Fruit fly (Drosophila melanogaster): ENCODE results near the gene CG14086.

CG14086 gene

DNA sequence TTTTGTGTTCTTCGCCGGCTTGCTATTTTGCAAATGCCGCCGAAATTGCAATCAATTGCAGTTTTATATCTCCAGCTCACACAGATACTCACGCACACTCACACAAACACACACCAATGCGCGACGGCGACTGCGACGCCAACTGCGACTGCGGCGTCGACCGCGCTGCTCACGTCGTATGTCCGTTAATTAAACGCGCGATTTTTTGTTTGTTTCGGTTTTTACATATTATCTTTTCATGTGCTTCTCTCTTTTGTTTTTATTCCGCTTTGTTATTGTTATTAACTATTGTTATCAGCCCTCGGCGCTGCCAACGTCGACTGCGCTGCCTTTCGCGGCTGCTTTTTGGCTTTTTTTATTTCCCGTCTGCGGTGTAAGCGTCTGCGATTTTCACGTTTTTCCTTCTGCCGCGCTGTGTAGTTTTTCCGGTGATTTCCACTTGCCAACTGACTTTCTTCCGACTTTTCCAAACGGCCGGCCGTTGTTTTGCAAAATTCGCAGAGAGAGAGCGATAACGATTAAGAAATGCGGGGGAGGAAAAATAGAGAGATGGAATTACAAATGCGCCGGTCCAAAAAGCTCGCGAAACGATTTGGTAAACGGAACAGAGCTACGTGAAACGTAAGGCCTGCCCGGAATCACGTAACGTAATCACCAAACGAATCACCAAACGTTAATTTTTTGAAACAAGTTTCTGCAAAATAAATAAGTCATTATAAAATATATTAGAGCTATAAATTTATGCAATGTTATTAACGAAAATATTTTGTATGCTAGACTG, 40.5 kb upstream of the CG14086 start, which contains the start of gene fz2:
Gene fz2 (minus strand): TSS at position 452 of the 781 bp plus-strand sequence.
- no peak for TF ChIP-seq CG33017 (tag; optimal IDR thresholded peaks at IDR 0.05)
- no peak for TF ChIP-seq pad (GFP tag; optimal IDR thresholded peaks at IDR 0.05)
- TF ChIP-seq ovo (GFP tag; optimal IDR thresholded peaks at IDR 0.05) = no peak
- no peak for TF ChIP-seq CG14711 (tag; optimal IDR thresholded peaks at IDR 0.05)
- TF ChIP-seq CG5204 (GFP tag; optimal IDR thresholded peaks at IDR 0.05) = no peak
- TF ChIP-seq CG12768 (GFP tag; optimal IDR thresholded peaks at IDR 0.05) = no peak
- no peak for TF ChIP-seq CG11617 (GFP tag; optimal IDR thresholded peaks at IDR 0.05)
- peak; percentile 91 for TF ChIP-seq kay (GFP tag; ENCODE audit: borderline replicate concordance)
- TF ChIP-seq Mnt (GFP tag; optimal IDR thresholded peaks at IDR 0.05) = no peak
- TF ChIP-seq toe (GFP tag; optimal IDR thresholded peaks at IDR 0.05) = no peak
- peak; percentile 21 for TF ChIP-seq bab1 (GFP tag; optimal IDR thresholded peaks at IDR 0.05)
- no peak for TF ChIP-seq Crg-1 (GFP tag; optimal IDR thresholded peaks at IDR 0.05)
- peak; percentile 11 for TF ChIP-seq tj (GFP tag; optimal IDR thresholded peaks at IDR 0.05)
- no peak for TF ChIP-seq Clk (GFP tag; optimal IDR thresholded peaks at IDR 0.05)
- TF ChIP-seq cic (GFP tag; optimal IDR thresholded peaks at IDR 0.05) = peak; percentile 13
- TF ChIP-seq cnc (optimal IDR thresholded peaks at IDR 0.05) = no peak
- no peak for TF ChIP-seq Hr96 (GFP tag; optimal IDR thresholded peaks at IDR 0.05)
- TF ChIP-seq CG7045 (GFP tag; optimal IDR thresholded peaks at IDR 0.05) = no peak
- TF ChIP-seq CG1620 (GFP tag; optimal IDR thresholded peaks at IDR 0.05) = no peak
- no peak for TF ChIP-seq CG7101 (tag; optimal IDR thresholded peaks at IDR 0.05)

DNA sequence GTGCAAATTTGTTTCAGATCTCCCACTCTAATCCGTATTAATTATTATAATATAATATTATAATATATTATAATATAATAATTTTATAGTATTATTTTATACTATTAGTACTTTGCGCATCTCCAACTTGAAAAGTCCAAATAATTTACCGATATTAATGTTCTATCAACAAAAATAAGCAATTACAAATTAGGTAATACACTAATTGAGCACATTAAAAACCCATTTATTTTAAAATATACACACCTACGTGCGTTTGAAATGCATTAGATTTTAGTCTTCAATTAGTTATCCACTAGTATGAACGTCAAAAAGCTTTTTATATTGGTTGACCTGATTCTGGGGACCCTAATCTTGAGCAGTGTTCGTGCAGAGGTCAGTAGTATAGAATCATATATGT, 39.5 kb upstream of the CG14086 start, which contains the start of gene CG33647:
Gene CG33647 (plus strand): TSS at position 301 of the 400 bp plus-strand sequence.
- TF ChIP-seq CG33017 (tag; optimal IDR thresholded peaks at IDR 0.05) (no peak), CG12768 (GFP tag; optimal IDR thresholded peaks at IDR 0.05) (no peak), pad (GFP tag; optimal IDR thresholded peaks at IDR 0.05) (no peak), toe (GFP tag; optimal IDR thresholded peaks at IDR 0.05) (no peak), cnc (optimal IDR thresholded peaks at IDR 0.05) (no peak), kay (GFP tag; ENCODE audit: borderline replicate concordance) (no peak), Hr96 (GFP tag; optimal IDR thresholded peaks at IDR 0.05) (no peak), ovo (GFP tag; optimal IDR thresholded peaks at IDR 0.05) (no peak), Crg-1 (GFP tag; optimal IDR thresholded peaks at IDR 0.05) (no peak), tj (GFP tag; optimal IDR thresholded peaks at IDR 0.05) (no peak), CG1620 (GFP tag; optimal IDR thresholded peaks at IDR 0.05) (no peak), bab1 (GFP tag; optimal IDR thresholded peaks at IDR 0.05) (no peak), Mnt (GFP tag; optimal IDR thresholded peaks at IDR 0.05) (no peak), CG14711 (tag; optimal IDR thresholded peaks at IDR 0.05) (no peak), CG11617 (GFP tag; optimal IDR thresholded peaks at IDR 0.05) (no peak), Clk (GFP tag; optimal IDR thresholded peaks at IDR 0.05) (no peak), CG7045 (GFP tag; optimal IDR thresholded peaks at IDR 0.05) (no peak), CG5204 (GFP tag; optimal IDR thresholded peaks at IDR 0.05) (no peak)

DNA sequence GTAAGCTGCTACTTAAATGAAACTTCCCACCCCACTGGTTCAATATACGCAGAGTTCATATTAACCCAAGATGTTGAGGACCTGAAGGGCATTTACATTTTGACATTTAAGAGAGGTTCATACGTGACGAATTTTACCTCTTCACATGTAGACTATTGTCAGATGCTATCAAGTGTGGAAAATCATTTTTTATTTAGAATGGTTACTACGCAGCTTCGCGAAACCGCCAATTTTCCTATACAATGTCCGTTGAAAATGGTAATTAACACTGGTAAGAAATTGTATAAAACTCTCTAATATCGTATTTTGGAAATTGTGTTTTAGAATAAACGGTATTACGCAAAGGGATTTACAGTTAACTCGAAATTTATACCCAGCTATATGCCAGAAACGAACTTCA, 39.0 kb upstream of the CG14086 start:
- no peak for TF ChIP-seq Hr96 (GFP tag; optimal IDR thresholded peaks at IDR 0.05)
- no peak for TF ChIP-seq CG7045 (GFP tag; optimal IDR thresholded peaks at IDR 0.05)
- TF ChIP-seq CG33017 (tag; optimal IDR thresholded peaks at IDR 0.05) = no peak
- TF ChIP-seq toe (GFP tag; optimal IDR thresholded peaks at IDR 0.05) = no peak
- TF ChIP-seq tj (GFP tag; optimal IDR thresholded peaks at IDR 0.05) = no peak
- no peak for TF ChIP-seq CG12768 (GFP tag; optimal IDR thresholded peaks at IDR 0.05)
- no peak for TF ChIP-seq cnc (optimal IDR thresholded peaks at IDR 0.05)
- TF ChIP-seq bab1 (GFP tag; optimal IDR thresholded peaks at IDR 0.05) = no peak
- TF ChIP-seq Mnt (GFP tag; optimal IDR thresholded peaks at IDR 0.05) = no peak
- no peak for TF ChIP-seq CG7101 (tag; optimal IDR thresholded peaks at IDR 0.05)
- TF ChIP-seq Clk (GFP tag; optimal IDR thresholded peaks at IDR 0.05) = no peak
- TF ChIP-seq CG1620 (GFP tag; optimal IDR thresholded peaks at IDR 0.05) = no peak
- no peak for TF ChIP-seq pad (GFP tag; optimal IDR thresholded peaks at IDR 0.05)
- TF ChIP-seq CG5204 (GFP tag; optimal IDR thresholded peaks at IDR 0.05) = no peak
- no peak for TF ChIP-seq Crg-1 (GFP tag; optimal IDR thresholded peaks at IDR 0.05)
- TF ChIP-seq cic (GFP tag; optimal IDR thresholded peaks at IDR 0.05) = no peak
- no peak for TF ChIP-seq CG11617 (GFP tag; optimal IDR thresholded peaks at IDR 0.05)

DNA sequence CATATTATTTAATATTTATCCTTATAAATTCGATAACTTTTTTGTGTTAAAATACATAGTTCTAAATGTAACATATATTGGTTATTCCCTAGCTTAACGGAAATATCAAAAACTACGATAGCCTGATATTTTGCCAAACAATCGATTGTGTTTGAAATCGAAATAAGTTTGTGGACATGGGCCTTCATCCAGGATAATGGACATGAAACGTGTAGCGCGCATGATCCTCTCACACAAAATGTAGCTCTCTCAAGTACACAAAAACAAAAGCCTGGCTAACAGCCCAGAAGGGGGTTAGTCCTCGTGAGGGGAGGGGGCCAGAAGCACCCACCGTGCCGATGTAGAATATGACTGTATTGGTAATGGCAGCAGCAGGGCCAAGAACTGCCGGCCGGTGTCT, 37.8 kb upstream of the CG14086 start:
- TF ChIP-seq tj (GFP tag; optimal IDR thresholded peaks at IDR 0.05) (no peak), cic (GFP tag; optimal IDR thresholded peaks at IDR 0.05) (no peak), CG1620 (GFP tag; optimal IDR thresholded peaks at IDR 0.05) (no peak), CG11617 (GFP tag; optimal IDR thresholded peaks at IDR 0.05) (no peak), CG5204 (GFP tag; optimal IDR thresholded peaks at IDR 0.05) (no peak), Mnt (GFP tag; optimal IDR thresholded peaks at IDR 0.05) (no peak), CG7101 (tag; optimal IDR thresholded peaks at IDR 0.05) (no peak), bab1 (GFP tag; optimal IDR thresholded peaks at IDR 0.05) (no peak), CG33017 (tag; optimal IDR thresholded peaks at IDR 0.05) (no peak), kay (GFP tag; ENCODE audit: borderline replicate concordance) (no peak), CG12768 (GFP tag; optimal IDR thresholded peaks at IDR 0.05) (no peak), CG14711 (tag; optimal IDR thresholded peaks at IDR 0.05) (no peak), pad (GFP tag; optimal IDR thresholded peaks at IDR 0.05) (no peak), ovo (GFP tag; optimal IDR thresholded peaks at IDR 0.05) (no peak), toe (GFP tag; optimal IDR thresholded peaks at IDR 0.05) (no peak), CG7045 (GFP tag; optimal IDR thresholded peaks at IDR 0.05) (no peak), Crg-1 (GFP tag; optimal IDR thresholded peaks at IDR 0.05) (no peak), Hr96 (GFP tag; optimal IDR thresholded peaks at IDR 0.05) (no peak)

DNA sequence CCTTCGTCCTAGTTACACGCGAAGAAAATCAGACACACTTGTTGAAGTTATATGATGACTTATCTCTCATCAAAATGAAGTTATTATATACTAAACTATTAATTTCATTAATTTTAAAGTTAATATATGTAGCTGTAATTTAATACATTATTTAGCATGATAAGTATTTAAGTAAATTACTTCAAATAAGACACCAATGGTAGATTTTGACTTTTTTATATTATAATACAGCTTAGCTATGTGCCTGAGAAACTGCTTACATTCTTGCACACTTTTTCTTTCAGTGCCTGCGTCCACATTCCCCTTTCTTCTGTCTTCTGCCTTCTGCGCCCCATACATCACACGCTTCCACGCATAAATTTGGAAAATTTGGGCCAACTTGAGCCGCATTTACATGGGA, 23.9 kb upstream of the CG14086 start:
- TF ChIP-seq Hr96 (GFP tag; optimal IDR thresholded peaks at IDR 0.05) (no peak), Crg-1 (GFP tag; optimal IDR thresholded peaks at IDR 0.05) (no peak), Clk (GFP tag; optimal IDR thresholded peaks at IDR 0.05) (no peak), CG12768 (GFP tag; optimal IDR thresholded peaks at IDR 0.05) (no peak), CG14711 (tag; optimal IDR thresholded peaks at IDR 0.05) (no peak), pad (GFP tag; optimal IDR thresholded peaks at IDR 0.05) (no peak), CG7045 (GFP tag; optimal IDR thresholded peaks at IDR 0.05) (no peak), kay (GFP tag; ENCODE audit: borderline replicate concordance) (no peak), CG33017 (tag; optimal IDR thresholded peaks at IDR 0.05) (no peak), Mnt (GFP tag; optimal IDR thresholded peaks at IDR 0.05) (no peak), cic (GFP tag; optimal IDR thresholded peaks at IDR 0.05) (no peak), CG11617 (GFP tag; optimal IDR thresholded peaks at IDR 0.05) (no peak), CG7101 (tag; optimal IDR thresholded peaks at IDR 0.05) (no peak), cnc (optimal IDR thresholded peaks at IDR 0.05) (no peak), CG1620 (GFP tag; optimal IDR thresholded peaks at IDR 0.05) (no peak), toe (GFP tag; optimal IDR thresholded peaks at IDR 0.05) (no peak), tj (GFP tag; optimal IDR thresholded peaks at IDR 0.05) (no peak), ovo (GFP tag; optimal IDR thresholded peaks at IDR 0.05) (no peak), bab1 (GFP tag; optimal IDR thresholded peaks at IDR 0.05) (no peak), CG5204 (GFP tag; optimal IDR thresholded peaks at IDR 0.05) (no peak)

Data from whole organism, adult.